Worm (Caenorhabditis elegans): ENCODE data around the gene pqm-1.
"Not testable (repeated sequence)": the region's sequence is repeated elsewhere in the genome, so short reads cannot be mapped to it uniquely, and the experiment has no call there.

pqm-1 gene

ce11 chrII:11128989-11129388 lies 23.4 kb downstream of the pqm-1 start, which contains the start of gene F40F8.3:
Gene F40F8.3 (plus strand): TSS chrII:11129289.
- TF ChIP-seq ets-7 (tag; optimal IDR thresholded peaks at IDR 0.05) (no peak), hmg-4 (GFP tag; optimal IDR thresholded peaks at IDR 0.05) (no peak), ama-1 (optimal IDR thresholded peaks at IDR 0.05) (no peak)

ce11 chrII:11127364-11127763 lies 25.0 kb downstream of the pqm-1 start, which contains the start of gene F40F8.1:
Gene F40F8.1 (plus strand): TSS chrII:11127664.
- TF ChIP-seq sea-1 (GFP tag; conservative IDR thresholded peaks at IDR 0.05), result no peak
- TF ChIP-seq ceh-13 (GFP tag; optimal IDR thresholded peaks at IDR 0.05), result no peak
- TF ChIP-seq F13C5.2 (tag; optimal IDR thresholded peaks at IDR 0.05), result no peak

- TF ChIP-seq F13C5.2 (tag; optimal IDR thresholded peaks at IDR 0.05), result peak; percentile 29
- TF ChIP-seq ama-1 (optimal IDR thresholded peaks at IDR 0.05), result no peak
Measured at ce11 chrII:11126312-11127000, 25.9 kb downstream of the pqm-1 start, which contains the start of the genes rps-9 and lsm-1. Gene rps-9 (minus strand): TSS chrII:11126362. Gene lsm-1 (plus strand): TSS chrII:11126950.

ce11 chrII:11125059-11125594 lies 27.3 kb downstream of the pqm-1 start:
- TF ChIP-seq scrt-1 (GFP tag; IDR thresholded peaks at IDR 0.05) (no peak), tbx-11 (GFP tag; IDR thresholded peaks at IDR 0.05) (no peak), ama-1 (optimal IDR thresholded peaks at IDR 0.05) (no peak), ceh-13 (GFP tag; optimal IDR thresholded peaks at IDR 0.05) (no peak), sea-1 (GFP tag; conservative IDR thresholded peaks at IDR 0.05) (no peak), hmg-4 (GFP tag; optimal IDR thresholded peaks at IDR 0.05) (no peak), aly-1 (tag; optimal IDR thresholded peaks at IDR 0.05) (no peak), F13C5.2 (tag; optimal IDR thresholded peaks at IDR 0.05) (no peak), tra-4 (tag; optimal IDR thresholded peaks at IDR 0.05) (no peak), hmbx-1 (tag; optimal IDR thresholded peaks at IDR 0.05) (no peak), tbx-37 (GFP tag; conservative IDR thresholded peaks at IDR 0.05) (no peak), ceh-36 (tag; optimal IDR thresholded peaks at IDR 0.05) (no peak), ets-7 (tag; optimal IDR thresholded peaks at IDR 0.05) (no peak), B0310.2 (tag; optimal IDR thresholded peaks at IDR 0.05) (no peak), flt-1 (GFP tag; IDR thresholded peaks at IDR 0.05) (no peak), pes-1 (GFP tag; IDR thresholded peaks at IDR 0.05) (no peak), hnd-1 (tag; optimal IDR thresholded peaks at IDR 0.05) (no peak)

ce11 chrII:11121800-11122199 lies 30.6 kb downstream of the pqm-1 start, which contains the start of gene W10C6.2:
Gene W10C6.2 (minus strand): TSS chrII:11121900.
- TF ChIP-seq hnd-1 (tag; optimal IDR thresholded peaks at IDR 0.05); flt-1 (GFP tag; IDR thresholded peaks at IDR 0.05); B0310.2 (tag; optimal IDR thresholded peaks at IDR 0.05): not testable (repeated sequence)

ce11 chrII:11112419-11112818 lies 40.0 kb downstream of the pqm-1 start, which contains the start of gene mat-2:
Gene mat-2 (plus strand): TSS chrII:11112719.
- TF ChIP-seq tra-4 (tag; optimal IDR thresholded peaks at IDR 0.05), result no peak
- no peak for TF ChIP-seq F13C5.2 (tag; optimal IDR thresholded peaks at IDR 0.05)
- no peak for TF ChIP-seq pes-1 (GFP tag; IDR thresholded peaks at IDR 0.05)
- no peak for TF ChIP-seq sea-1 (GFP tag; conservative IDR thresholded peaks at IDR 0.05)
- TF ChIP-seq B0310.2 (tag; optimal IDR thresholded peaks at IDR 0.05), result no peak
- TF ChIP-seq tbx-11 (GFP tag; IDR thresholded peaks at IDR 0.05), result no peak
- TF ChIP-seq hmbx-1 (tag; optimal IDR thresholded peaks at IDR 0.05), result no peak
- no peak for TF ChIP-seq ceh-13 (GFP tag; optimal IDR thresholded peaks at IDR 0.05)
- TF ChIP-seq ama-1 (optimal IDR thresholded peaks at IDR 0.05), result no peak
- TF ChIP-seq tbx-37 (GFP tag; conservative IDR thresholded peaks at IDR 0.05), result no peak
- no peak for TF ChIP-seq ets-7 (tag; optimal IDR thresholded peaks at IDR 0.05)
- no peak for TF ChIP-seq hnd-1 (tag; optimal IDR thresholded peaks at IDR 0.05)
- TF ChIP-seq ceh-36 (tag; optimal IDR thresholded peaks at IDR 0.05), result no peak
- TF ChIP-seq hmg-4 (GFP tag; optimal IDR thresholded peaks at IDR 0.05), result no peak
- TF ChIP-seq aly-1 (tag; optimal IDR thresholded peaks at IDR 0.05), result no peak
- TF ChIP-seq flt-1 (GFP tag; IDR thresholded peaks at IDR 0.05), result no peak
- TF ChIP-seq scrt-1 (GFP tag; IDR thresholded peaks at IDR 0.05), result no peak

ce11 chrII:11111107-11111506 lies 41.3 kb downstream of the pqm-1 start, which contains the start of gene glb-4:
Gene glb-4 (minus strand): TSS chrII:11111207.
- TF ChIP-seq hmbx-1 (tag; optimal IDR thresholded peaks at IDR 0.05) (no peak), ceh-13 (GFP tag; optimal IDR thresholded peaks at IDR 0.05) (no peak), scrt-1 (GFP tag; IDR thresholded peaks at IDR 0.05) (no peak), B0310.2 (tag; optimal IDR thresholded peaks at IDR 0.05) (no peak), sea-1 (GFP tag; conservative IDR thresholded peaks at IDR 0.05) (no peak), tbx-11 (GFP tag; IDR thresholded peaks at IDR 0.05) (no peak), ceh-36 (tag; optimal IDR thresholded peaks at IDR 0.05) (no peak), flt-1 (GFP tag; IDR thresholded peaks at IDR 0.05) (no peak)

ce11 chrII:11110419-11110818 lies 42.0 kb downstream of the pqm-1 start:
- no peak for TF ChIP-seq aly-1 (tag; optimal IDR thresholded peaks at IDR 0.05)
- no peak for TF ChIP-seq B0310.2 (tag; optimal IDR thresholded peaks at IDR 0.05)

Measured in whole organism, early embryonic.